Fruit fly (Drosophila melanogaster): Measurements from ENCODE around the gene CG33307.

- TF ChIP-seq h (optimal IDR thresholded peaks at IDR 0.05) (no peak), Myc (optimal IDR thresholded peaks at IDR 0.05) (no peak)
Observed at dm6 chr2L:13829540-13829939, 11.8 kb downstream of the CG33307 start, which contains the start of the genes Arpc1 and Orc5.
